Fruit fly (Drosophila melanogaster): ENCODE results near the gene Gr89a.

Gr89a gene

DNA sequence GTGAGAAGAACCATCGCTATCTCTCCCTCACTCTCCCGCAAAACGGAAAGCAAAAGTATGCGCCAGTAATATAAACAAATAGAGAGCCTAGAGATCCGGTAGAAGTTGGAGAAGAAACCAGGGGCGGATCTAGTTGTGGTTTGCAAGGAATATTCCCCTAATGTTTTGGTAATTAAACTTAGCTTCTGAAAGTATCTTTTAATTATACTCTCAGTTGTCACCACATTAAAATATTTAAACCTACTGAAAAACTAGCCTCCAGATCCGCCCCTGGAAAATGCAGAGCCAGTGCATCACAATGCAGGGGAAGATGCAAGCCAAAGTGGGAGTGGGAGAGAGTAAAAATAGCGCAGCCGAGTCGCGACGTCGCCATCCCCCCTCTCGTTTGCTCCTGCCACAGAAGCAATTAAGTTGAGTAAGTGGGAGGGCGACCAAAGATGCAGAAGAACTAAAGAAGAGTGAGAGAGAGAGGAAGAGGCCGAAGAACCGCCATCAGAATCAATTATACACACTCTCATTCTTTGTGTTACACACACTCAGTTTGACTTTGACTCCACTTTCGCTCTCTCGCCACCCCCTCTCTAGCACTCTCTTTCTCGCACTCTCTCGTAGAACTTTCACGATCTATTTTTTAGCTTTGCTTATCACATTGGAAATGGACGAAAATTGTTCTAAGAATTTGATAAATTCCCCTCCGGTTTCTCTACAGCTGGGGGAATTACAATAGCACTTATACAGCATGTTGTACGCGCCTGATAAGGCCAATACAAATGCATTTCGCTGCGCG is 49.4 kb downstream of the Gr89a start:
- TF ChIP-seq CG6163 (GFP tag; IDR thresholded peaks at IDR 0.05) (peak; percentile 99), CG11902 (GFP tag; optimal IDR thresholded peaks at IDR 0.05) (peak; percentile 99), CG6276 (GFP tag; optimal IDR thresholded peaks at IDR 0.05) (peak; percentile 89), CG15336 (GFP tag; IDR thresholded peaks at IDR 0.05) (peak; percentile 96), CG7368 (GFP tag; optimal IDR thresholded peaks at IDR 0.05) (peak; percentile 97), fkh (GFP tag; optimal IDR thresholded peaks at IDR 0.05) (peak; percentile 67), Sox14 (GFP tag; optimal IDR thresholded peaks at IDR 0.05) (peak; percentile 99), fd59A (GFP tag; optimal IDR thresholded peaks at IDR 0.05) (peak; percentile 99), CG32006 (GFP tag; optimal IDR thresholded peaks at IDR 0.05) (peak; percentile 99), CG31627 (GFP tag; optimal IDR thresholded peaks at IDR 0.05) (peak; percentile 92), Hr39 (GFP tag; optimal IDR thresholded peaks at IDR 0.05) (peak; percentile 93), Met (GFP tag; optimal IDR thresholded peaks at IDR 0.05) (peak; percentile 87), spab (GFP tag; optimal IDR thresholded peaks at IDR 0.05) (peak; percentile 99), Ets21C (GFP tag; optimal IDR thresholded peaks at IDR 0.05) (peak; percentile 86), Sox102F (GFP tag; optimal IDR thresholded peaks at IDR 0.05) (peak; percentile 81), ss (GFP tag; optimal IDR thresholded peaks at IDR 0.05) (peak; percentile 98), topi (GFP tag; optimal IDR thresholded peaks at IDR 0.05) (peak; percentile 92), OdsH (GFP tag; optimal IDR thresholded peaks at IDR 0.05) (peak; percentile 97), CG3919 (GFP tag; optimal IDR thresholded peaks at IDR 0.05) (peak; percentile 99), CG6792 (GFP tag; optimal IDR thresholded peaks at IDR 0.05) (peak; percentile 97), pdm3 (GFP tag; optimal IDR thresholded peaks at IDR 0.05) (peak; percentile 99), CG1621 (tag; optimal IDR thresholded peaks at IDR 0.05) (peak; percentile 98), CG6808 (GFP tag; optimal IDR thresholded peaks at IDR 0.05) (peak; percentile 98), CG3032 (tag; optimal IDR thresholded peaks at IDR 0.05) (peak; percentile 99), Eip93F (GFP tag; optimal IDR thresholded peaks at IDR 0.05) (no peak), CG11762 (GFP tag; optimal IDR thresholded peaks at IDR 0.05; ENCODE audit: insufficient read depth) (peak; percentile 93), Eip75B (GFP tag; optimal IDR thresholded peaks at IDR 0.05) (peak; percentile 99), lz (GFP tag; optimal IDR thresholded peaks at IDR 0.05) (peak; percentile 94), dac (GFP tag; optimal IDR thresholded peaks at IDR 0.05) (peak; percentile 97), Smox (GFP tag; optimal IDR thresholded peaks at IDR 0.05) (no peak), svp (GFP tag) (peak; percentile 93), salr (GFP tag; optimal IDR thresholded peaks at IDR 0.05) (peak; percentile 97 to 99), fd85E (GFP tag; optimal IDR thresholded peaks at IDR 0.05) (peak; percentile 76), CG34406 (GFP tag; optimal IDR thresholded peaks at IDR 0.05) (peak; percentile 92), Ets96B (tag; optimal IDR thresholded peaks at IDR 0.05) (peak; percentile 99), Blimp-1 (GFP tag; optimal IDR thresholded peaks at IDR 0.05) (peak; percentile 37), CG8632 (GFP tag; optimal IDR thresholded peaks at IDR 0.05) (peak; percentile 93), eg (GFP tag; IDR thresholded peaks at IDR 0.05) (peak; percentile 99), achi (GFP tag; optimal IDR thresholded peaks at IDR 0.05) (peak; percentile 97), Hr38 (GFP tag; optimal IDR thresholded peaks at IDR 0.05) (peak; percentile 92), Sox15 (GFP tag; optimal IDR thresholded peaks at IDR 0.05) (peak; percentile 96), dsx (GFP tag; optimal IDR thresholded peaks at IDR 0.05; ENCODE audit: poor library complexity, severe bottlenecking) (peak; percentile 98), CG8119 (GFP tag; IDR thresholded peaks at IDR 0.05) (peak; percentile 93), cyc (GFP tag; optimal IDR thresholded peaks at IDR 0.05) (peak; percentile 95), Hr4 (GFP tag; optimal IDR thresholded peaks at IDR 0.05) (peak; percentile 99), vri (GFP tag; optimal IDR thresholded peaks at IDR 0.05) (peak; percentile 56), CG6854 (GFP tag; optimal IDR thresholded peaks at IDR 0.05) (peak; percentile 37), CG4318 (GFP tag; optimal IDR thresholded peaks at IDR 0.05) (peak; percentile 98), CG11294 (GFP tag; IDR thresholded peaks at IDR 0.05) (peak; percentile 98), acj6 (GFP tag; optimal IDR thresholded peaks at IDR 0.05) (peak; percentile 98)
